Worm (Caenorhabditis elegans): ENCODE results near the gene cpi-2.
A peak's percentile ranks its signal among the peaks of the same experiment; 100 is the strongest.
"Not testable (repeated sequence)": the region's sequence is repeated elsewhere in the genome, so short reads cannot be mapped to it uniquely, and the experiment has no call there.

cpi-2 gene

ce11 chrV:6063330-6063729 lies 19.5 kb downstream of the cpi-2 start, which contains the start of gene Y38A10A.2:
TSS of gene Y38A10A.2 (minus strand) at chrV:6063430.
- TF ChIP-seq efl-1 (optimal IDR thresholded peaks at IDR 0.05) = no peak
- TF ChIP-seq efl-1 (GFP tag; optimal IDR thresholded peaks at IDR 0.05 in 1 of 2) = peak in 1 of 2 experiments; percentile 76
- TF ChIP-seq ama-1 (optimal IDR thresholded peaks at IDR 0.05) = no peak

- peak; percentile 21 for TF ChIP-seq nhr-11 (tag; optimal IDR thresholded peaks at IDR 0.05)
- TF ChIP-seq isw-1 (GFP tag; IDR thresholded peaks at IDR 0.05) = no peak
- TF ChIP-seq fkh-8 (tag; optimal IDR thresholded peaks at IDR 0.05) = peak; percentile 80
- TF ChIP-seq nhr-77 (tag; optimal IDR thresholded peaks at IDR 0.05) = no peak
- peak; percentile 54 for TF ChIP-seq sox-4 (tag; optimal IDR thresholded peaks at IDR 0.05)
Measured at ce11 chrV:6067112-6067511, 23.2 kb downstream of the cpi-2 start, which contains the start of gene srh-10. TSS of gene srh-10 (minus strand) at chrV:6067140.

- TF ChIP-seq egl-27, unc-130, dsc-1 (tag; optimal IDR thresholded peaks at IDR 0.05): not testable (repeated sequence)
Measured at ce11 chrV:6069968-6070367, 26.1 kb downstream of the cpi-2 start, which contains the start of gene fbxa-214. TSS of gene fbxa-214 (minus strand) at chrV:6070068.
